Worm (Caenorhabditis elegans) whole organism, L1 larva: ENCODE results near the gene T16H12.3.

Experiments
- C16A3.4 ChIP-seq: fragments of 150-350 bp; optimal IDR thresholded peaks from 2 replicates; lab custom pipeline; 2014; ENCODE audit warnings: missing biosample characterization, missing genetic modification characterization
- F16B12.6 ChIP-seq: fragments of 150-350 bp; optimal IDR thresholded peaks from 2 replicates; lab custom pipeline; 2014; ENCODE audit warnings: missing biosample characterization, missing genetic modification characterization
- aha-1 ChIP-seq: fragments of 150-350 bp; optimal IDR thresholded peaks from 2 replicates; lab custom pipeline; 2014; ENCODE audit warnings: missing biosample characterization, missing genetic modification characterization
- alr-1 ChIP-seq: fragments of 200-800 bp; sonication (Bioruptor generic); optimal IDR thresholded peaks from 2 replicates; lab custom pipeline; 2018; ENCODE audit warnings: borderline replicate concordance, mild to moderate bottlenecking, missing genetic modification characterization, missing compliant biosample characterization
- ama-1 ChIP-seq: fragments of 150-350 bp; optimal IDR thresholded peaks from 2 replicates; lab custom pipeline; 2014
- blmp-1 ChIP-seq: fragments of 150-350 bp; optimal IDR thresholded peaks from 2 replicates; lab custom pipeline; 2014; ENCODE audit warnings: missing biosample characterization, missing genetic modification characterization
- ces-1 ChIP-seq: fragments of 150-350 bp; optimal IDR thresholded peaks from 2 replicates; lab custom pipeline; 2014; ENCODE audit warnings: missing biosample characterization, missing genetic modification reagents, missing genetic modification characterization
- dpl-1 ChIP-seq, 3 experiments: fragments of 150-350 bp in 2 of 3; sonication (generic microtip) in 1 of 3; optimal IDR thresholded peaks; 2 replicates each; lab custom pipeline; 2014 to 2017; ENCODE audit warnings: missing biosample characterization in 3 of 3, missing genetic modification characterization in 3 of 3, missing genetic modification reagents in 3 of 3
- dsc-1 ChIP-seq: sonication (generic microtip); optimal IDR thresholded peaks from 2 replicates; lab custom pipeline; 2016; ENCODE audit warnings: mild to moderate bottlenecking, missing genetic modification characterization, missing compliant biosample characterization
- efl-1 ChIP-seq, 4 experiments: fragments of 150-350 bp; optimal IDR thresholded peaks in 3 of 4; peaks in 1 of 4; 1 replicate in 1 of 4; 2 replicates in 3 of 4; lab custom pipeline; 2014; ENCODE audit warnings: missing biosample characterization in 2 of 4, missing genetic modification characterization in 2 of 4, missing genetic modification reagents in 2 of 4
- elt-3 ChIP-seq, 6 experiments: fragments of 150-350 bp in 1 of 6; sonication (generic microtip); optimal IDR thresholded peaks; 2 replicates each; lab custom pipeline; 2017 to 2018; ENCODE audit warnings: missing biosample characterization in 6 of 6, missing genetic modification characterization in 6 of 6, inconsistent platforms in 1 of 6
- ets-5 ChIP-seq: fragments of 200-800 bp; sonication (Bioruptor generic); IDR thresholded peaks from 2 replicates; pipeline ENCODE4 v1.3.6; 2022; ENCODE audit warnings: missing genetic modification characterization, missing compliant biosample characterization
- fkh-10 ChIP-seq: sonication (generic microtip); optimal IDR thresholded peaks from 2 replicates; lab custom pipeline; 2017; ENCODE audit warnings: missing biosample characterization, missing genetic modification reagents, missing genetic modification characterization
- fkh-4 ChIP-seq: sonication (generic microtip); optimal IDR thresholded peaks from 2 replicates; lab custom pipeline; 2016; ENCODE audit warnings: missing compliant biosample characterization, missing genetic modification characterization, borderline replicate concordance
- fos-1 ChIP-seq: fragments of 150-350 bp; optimal IDR thresholded peaks from 2 replicates; lab custom pipeline; 2014; ENCODE audit warnings: missing biosample characterization, missing genetic modification characterization
- grh-1 ChIP-seq: fragments of 200-800 bp; sonication (Bioruptor generic); IDR thresholded peaks from 2 replicates; pipeline ENCODE4 v1.3.6; 2022; ENCODE audit warnings: missing genetic modification reagents, missing genetic modification characterization, missing compliant biosample characterization
- isw-1 ChIP-seq: fragments of 200-800 bp; sonication (Bioruptor generic); IDR thresholded peaks from 2 replicates; pipeline ENCODE4 v1.3.6; 2022; ENCODE audit warnings: missing genetic modification characterization, missing compliant biosample characterization
- jun-1 ChIP-seq: fragments of 150-350 bp; optimal IDR thresholded peaks from 2 replicates; lab custom pipeline; 2014; ENCODE audit warnings: missing biosample characterization, missing genetic modification reagents, missing genetic modification characterization
- lin-13 ChIP-seq: fragments of 150-350 bp; optimal IDR thresholded peaks from 2 replicates; lab custom pipeline; 2014; ENCODE audit warnings: missing biosample characterization, missing genetic modification reagents, missing genetic modification characterization
- lin-14 ChIP-seq: fragments of 200-800 bp; sonication (Bioruptor generic); optimal IDR thresholded peaks from 2 replicates; lab custom pipeline; 2018; ENCODE audit warnings: mild to moderate bottlenecking, missing genetic modification characterization, moderate library complexity, missing compliant biosample characterization
- lin-39 ChIP-seq: fragments of 150-350 bp; optimal IDR thresholded peaks from 2 replicates; lab custom pipeline; 2014; ENCODE audit warnings: missing biosample characterization, missing genetic modification reagents, missing genetic modification characterization
- lir-3 ChIP-seq: sonication (generic microtip); optimal IDR thresholded peaks from 2 replicates; lab custom pipeline; 2016; ENCODE audit warnings: mild to moderate bottlenecking, missing genetic modification characterization, moderate library complexity, missing compliant biosample characterization; ENCODE audit not compliant: poor library complexity
- lsy-2 ChIP-seq, 2 experiments: fragments of 150-350 bp; optimal IDR thresholded peaks; 2 replicates each; lab custom pipeline; 2014; ENCODE audit warnings: missing biosample characterization in 2 of 2, missing genetic modification characterization in 2 of 2
- mef-2 ChIP-seq: fragments of 150-350 bp; optimal IDR thresholded peaks from 2 replicates; lab custom pipeline; 2014; ENCODE audit warnings: missing biosample characterization, missing genetic modification characterization
- mep-1 ChIP-seq: fragments of 150-350 bp; optimal IDR thresholded peaks from 2 replicates; lab custom pipeline; 2014; ENCODE audit warnings: missing biosample characterization, missing genetic modification characterization
- nhr-12 ChIP-seq: sonication (generic microtip); optimal IDR thresholded peaks from 2 replicates; lab custom pipeline; 2017; ENCODE audit warnings: missing biosample characterization, missing genetic modification characterization
- nhr-20 ChIP-seq: sonication (generic microtip); optimal IDR thresholded peaks from 2 replicates; lab custom pipeline; 2016; ENCODE audit warnings: mild to moderate bottlenecking, missing genetic modification characterization, missing compliant biosample characterization
- nhr-28 ChIP-seq: fragments of 150-350 bp; optimal IDR thresholded peaks from 2 replicates; lab custom pipeline; 2014; ENCODE audit warnings: missing biosample characterization, missing genetic modification characterization
- nhr-76 ChIP-seq: sonication (generic microtip); optimal IDR thresholded peaks from 2 replicates; lab custom pipeline; 2017; ENCODE audit warnings: missing biosample characterization, missing genetic modification characterization
- nhr-77 ChIP-seq: fragments of 150-350 bp; optimal IDR thresholded peaks from 2 replicates; lab custom pipeline; 2014; ENCODE audit warnings: missing biosample characterization, missing genetic modification characterization
- nhr-90 ChIP-seq: sonication (generic microtip); optimal IDR thresholded peaks from 2 replicates; lab custom pipeline; 2016; ENCODE audit warnings: mild to moderate bottlenecking, missing genetic modification characterization, missing compliant biosample characterization; ENCODE audit not compliant: poor library complexity
- pax-3 ChIP-seq: fragments of 200-800 bp; sonication (Bioruptor generic); optimal IDR thresholded peaks from 2 replicates; lab custom pipeline; 2018; ENCODE audit warnings: mild to moderate bottlenecking, missing genetic modification characterization, moderate library complexity, missing compliant biosample characterization
- pqm-1 ChIP-seq: sonication (generic microtip); optimal IDR thresholded peaks from 3 replicates; lab custom pipeline; 2017; ENCODE audit warnings: missing biosample characterization, missing genetic modification characterization
- snpc-4 ChIP-seq: fragments of 150-350 bp; optimal IDR thresholded peaks from 2 replicates; lab custom pipeline; 2014; ENCODE audit warnings: missing biosample characterization, missing genetic modification characterization
- snu-23 ChIP-seq: sonication (generic microtip); optimal IDR thresholded peaks from 2 replicates; lab custom pipeline; 2016; ENCODE audit warnings: missing genetic modification characterization, missing compliant biosample characterization
- sox-4 ChIP-seq: sonication (generic microtip); optimal IDR thresholded peaks from 2 replicates; lab custom pipeline; 2016; ENCODE audit warnings: missing genetic modification characterization, missing compliant biosample characterization
- sptf-1 ChIP-seq: fragments of 150-350 bp; optimal IDR thresholded peaks from 2 replicates; lab custom pipeline; 2014; ENCODE audit warnings: missing biosample characterization, missing genetic modification characterization
- sup-37 ChIP-seq: fragments of 200-800 bp; sonication (Bioruptor generic); optimal IDR thresholded peaks from 2 replicates; lab custom pipeline; 2018; ENCODE audit warnings: mild to moderate bottlenecking, missing genetic modification characterization, missing compliant biosample characterization
- unc-130 ChIP-seq: fragments of 150-350 bp; optimal IDR thresholded peaks from 2 replicates; lab custom pipeline; 2017; ENCODE audit warnings: missing biosample characterization, missing genetic modification characterization, inconsistent platforms
- unc-30 ChIP-seq: sonication (generic microtip); optimal IDR thresholded peaks from 2 replicates; lab custom pipeline; 2017; ENCODE audit warnings: missing biosample characterization, missing genetic modification characterization
- unc-98 ChIP-seq: fragments of 200-800 bp; sonication (Bioruptor generic); IDR thresholded peaks from 2 replicates; pipeline ENCODE4 v1.3.6; 2022; ENCODE audit warnings: missing genetic modification characterization, missing compliant biosample characterization
- xbp-1 ChIP-seq: sonication (generic microtip); optimal IDR thresholded peaks from 2 replicates; lab custom pipeline; 2016; ENCODE audit warnings: missing genetic modification characterization, missing compliant biosample characterization
- zag-1 ChIP-seq: fragments of 150-350 bp; optimal IDR thresholded peaks from 2 replicates; lab custom pipeline; 2014; ENCODE audit warnings: missing biosample characterization, missing genetic modification characterization
- zip-4 ChIP-seq: fragments of 200-800 bp; sonication (Bioruptor generic); optimal IDR thresholded peaks from 2 replicates; lab custom pipeline; 2018; ENCODE audit warnings: mild to moderate bottlenecking, missing genetic modification characterization, moderate library complexity, missing compliant biosample characterization
- ztf-11 ChIP-seq, 2 experiments: sonication (generic microtip); optimal IDR thresholded peaks; 2 replicates each; lab custom pipeline; 2016 to 2017; ENCODE audit warnings: missing genetic modification characterization in 2 of 2, missing biosample characterization in 1 of 2, missing compliant biosample characterization in 1 of 2
- ztf-4 ChIP-seq: fragments of 150-350 bp; optimal IDR thresholded peaks from 2 replicates; lab custom pipeline; 2014; ENCODE audit warnings: missing biosample characterization, missing genetic modification characterization

T16H12.3 gene

DNA sequence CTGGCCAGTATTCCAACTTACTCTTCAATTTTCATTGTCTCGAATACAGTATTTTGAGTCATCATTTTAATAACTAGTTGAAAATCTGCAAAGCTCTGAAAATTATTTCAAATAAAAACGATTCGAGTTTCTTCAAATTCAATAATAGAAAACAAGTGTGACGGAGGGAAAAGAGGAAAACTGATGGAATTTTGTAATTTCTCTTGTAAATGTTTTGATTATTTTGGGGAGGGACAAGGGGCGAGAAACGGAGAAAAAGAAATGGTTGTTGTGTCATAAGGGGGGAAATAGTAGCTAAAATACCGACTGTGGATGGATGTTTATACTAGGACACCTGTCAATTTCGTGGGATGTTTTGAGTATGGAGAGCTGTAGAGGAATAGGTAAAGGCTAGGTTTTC, 4.9 kb downstream of the T16H12.3 start, which contains the start of gene T16G12.9:
TSS of gene T16G12.9 (minus strand) at position 101 of the 400 bp plus-strand sequence.
- no peak for TF ChIP-seq blmp-1
- TF ChIP-seq pqm-1 (tag; lab: Kevin White, UChicago): no peak
- TF ChIP-seq nhr-76 (tag; lab: Kevin White, UChicago): no peak
- TF ChIP-seq nhr-28: no peak
- TF ChIP-seq zip-4 (GFP tag; lab: Kevin White, UChicago): no peak
- no peak for TF ChIP-seq dsc-1 (tag; lab: Kevin White, UChicago)
- no peak for TF ChIP-seq zag-1 (tag; lab: Kevin White, UChicago)
- TF ChIP-seq fkh-10 (GFP tag; lab: Kevin White, UChicago): no peak
- no peak for TF ChIP-seq C16A3.4
- TF ChIP-seq mep-1 (tag; lab: Kevin White, UChicago): no peak
- no peak for TF ChIP-seq ztf-11 (tag; optimal IDR thresholded peaks at IDR 0.05; lab: Kevin White, UChicago)
- no peak for TF ChIP-seq fkh-4 (tag; lab: Kevin White, UChicago)
- TF ChIP-seq ama-1 (lab: Kevin White, UChicago): no peak
- TF ChIP-seq mef-2 (tag; lab: Kevin White, UChicago): no peak
- no peak for TF ChIP-seq fos-1 (tag; lab: Kevin White, UChicago)
- no peak for TF ChIP-seq snpc-4
- TF ChIP-seq pax-3: no peak
- TF ChIP-seq efl-1 (optimal IDR thresholded peaks at IDR 0.05; lab: Kevin White, UChicago): no peak
- no peak for TF ChIP-seq efl-1 (GFP tag; optimal IDR thresholded peaks at IDR 0.05 in 1 of 2; lab: Kevin White, UChicago)

DNA sequence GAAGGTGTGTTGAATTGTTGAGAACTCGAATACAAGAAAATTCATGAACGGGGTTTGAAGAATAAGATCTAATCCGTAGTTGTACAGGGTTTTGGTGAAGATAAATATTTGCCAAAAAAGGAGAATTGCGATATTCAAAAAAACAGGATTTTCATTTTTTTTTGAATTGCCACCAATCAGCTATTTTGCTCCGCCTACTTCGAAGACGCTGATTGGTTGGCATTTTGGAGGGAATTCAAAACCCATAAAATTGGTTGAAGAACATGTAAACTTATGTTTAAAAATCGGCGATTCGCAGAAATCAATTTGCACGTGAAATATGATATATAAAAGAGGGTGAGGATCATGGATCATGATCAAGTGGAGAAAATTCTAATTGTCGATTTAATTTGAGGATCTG, 7.0 kb downstream of the T16H12.3 start:
- TF ChIP-seq snu-23 (GFP tag; lab: Kevin White, UChicago) (no peak), efl-1 (optimal IDR thresholded peaks at IDR 0.05; lab: Kevin White, UChicago) (no peak), efl-1 (GFP tag; optimal IDR thresholded peaks at IDR 0.05 in 1 of 2; lab: Kevin White, UChicago) (peak in 1 of 2 experiments; percentile 4), lin-39 (tag; lab: Kevin White, UChicago) (no peak), ztf-4 (tag; lab: Kevin White, UChicago) (no peak), dpl-1 (GFP tag; optimal IDR thresholded peaks at IDR 0.05; lab: Kevin White, UChicago) (peak in 1 of 3 experiments; percentile 8)
- TF ChIP-seq, all 84 proteins: peak for 2

DNA sequence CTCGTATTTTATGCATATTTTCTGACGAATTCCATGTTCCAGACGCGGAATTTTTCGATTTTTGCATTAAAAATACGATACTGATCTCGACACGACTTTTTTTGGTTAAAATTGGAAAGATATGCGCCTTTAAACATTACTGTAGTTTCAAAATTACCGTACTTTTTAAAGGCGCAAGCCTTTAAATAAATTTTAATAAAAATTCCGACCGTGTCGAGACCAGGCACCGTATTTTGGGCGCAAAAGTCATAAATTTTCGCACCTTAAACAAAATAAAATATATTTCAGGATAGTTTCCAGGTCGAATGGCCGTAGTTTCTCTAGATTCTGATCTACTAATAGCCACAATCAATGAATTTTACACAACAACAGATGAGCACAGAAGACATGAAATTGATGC, 13.8 kb downstream of the T16H12.3 start, which contains the start of gene T16G12.6:
TSS of gene T16G12.6 (plus strand) at position 301 of the 400 bp plus-strand sequence.
- TF ChIP-seq unc-130 (tag; lab: Kevin White, UChicago): no peak
- TF ChIP-seq fos-1 (tag; lab: Kevin White, UChicago): no peak
- no peak for TF ChIP-seq lin-39 (tag; lab: Kevin White, UChicago)
- no peak for TF ChIP-seq zag-1 (tag; lab: Kevin White, UChicago)
- no peak for TF ChIP-seq sup-37 (GFP tag; lab: Kevin White, UChicago)

DNA sequence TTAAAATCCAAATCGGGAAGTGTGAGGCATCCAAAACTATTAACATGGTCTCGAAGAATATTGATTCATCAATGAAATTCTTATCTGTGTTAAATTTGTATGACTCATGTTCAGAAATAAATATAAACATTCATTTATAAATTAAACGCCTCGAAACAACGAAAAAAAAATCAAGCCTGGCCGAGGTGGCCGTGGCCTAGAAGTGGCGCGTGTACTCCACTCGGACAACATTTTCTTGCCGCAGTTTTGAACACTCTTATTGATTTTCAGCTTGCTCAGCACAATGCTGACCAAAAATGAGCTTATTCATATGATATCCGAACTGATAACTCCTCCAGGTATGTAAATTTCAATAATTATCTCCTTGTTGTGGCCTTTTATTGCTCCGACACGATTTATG, 19.0 kb downstream of the T16H12.3 start, which contains the start of gene ekl-6:
TSS of gene ekl-6 (plus strand) at position 265 of the 400 bp plus-strand sequence.
- TF ChIP-seq sptf-1 (tag; lab: Kevin White, UChicago): no peak
- no peak for TF ChIP-seq nhr-12 (tag; lab: Kevin White, UChicago)
- no peak for TF ChIP-seq unc-30 (tag; lab: Kevin White, UChicago)
- TF ChIP-seq ets-5 (GFP tag; lab: Robert Waterston, UW): no peak
- TF ChIP-seq nhr-20 (tag; lab: Kevin White, UChicago): peak; percentile 75
- no peak for TF ChIP-seq fkh-10 (GFP tag; lab: Kevin White, UChicago)
- TF ChIP-seq jun-1 (tag; lab: Kevin White, UChicago): no peak
- TF ChIP-seq elt-3 (tag; optimal IDR thresholded peaks at IDR 0.05; lab: Kevin White, UChicago): no peak
- peak; percentile 23 for TF ChIP-seq isw-1 (GFP tag; lab: Robert Waterston, UW)
- no peak for TF ChIP-seq lin-14
- TF ChIP-seq pqm-1 (tag; lab: Kevin White, UChicago): no peak
- TF ChIP-seq nhr-28: no peak
- no peak for TF ChIP-seq alr-1 (tag; lab: Kevin White, UChicago)
- peak; percentile 92 for TF ChIP-seq lir-3 (tag; lab: Kevin White, UChicago)
- peak; percentile 76 for TF ChIP-seq xbp-1 (tag; lab: Kevin White, UChicago)
- 0 out of 2 replicates have a peak, but pooled peaks have one; percentile 44 for TF ChIP-seq grh-1 (GFP tag; lab: Robert Waterston, UW)
- TF ChIP-seq nhr-90 (tag; lab: Kevin White, UChicago): peak; percentile 87
- peak in 1 of 2 experiments; percentile 71 for TF ChIP-seq lsy-2 (tag; optimal IDR thresholded peaks at IDR 0.05; lab: Kevin White, UChicago)
- no peak for TF ChIP-seq ces-1 (GFP tag; lab: Kevin White, UChicago)
- peak; percentile 14 for TF ChIP-seq F16B12.6 (tag; lab: Kevin White, UChicago)
- TF ChIP-seq lin-13 (GFP tag; lab: Kevin White, UChicago): peak; percentile 25
- no peak for TF ChIP-seq snu-23 (GFP tag; lab: Kevin White, UChicago)
- peak; percentile 54; the same call in 1 of the 2 replicates for TF ChIP-seq unc-98 (GFP tag; lab: Robert Waterston, UW)
- no peak for TF ChIP-seq ztf-4 (tag; lab: Kevin White, UChicago)
- peak; percentile 82 for TF ChIP-seq sox-4 (tag; lab: Kevin White, UChicago)
- peak; percentile 21 for TF ChIP-seq nhr-77 (tag; lab: Kevin White, UChicago)
- TF ChIP-seq snpc-4: peak; percentile 32
- TF ChIP-seq aha-1 (tag; lab: Kevin White, UChicago): no peak
